Worm (Caenorhabditis elegans) whole organism, L3 larva: Measurements from ENCODE around the gene C45G7.13.

Source experiments
- nhr-12 ChIP-seq: fragments of 150-350 bp; optimal IDR thresholded peaks from 2 replicates; lab custom pipeline; 2014; ENCODE audit warnings: missing biosample characterization, missing genetic modification characterization
- pqm-1 ChIP-seq: fragments of 150-350 bp; optimal IDR thresholded peaks from 2 replicates; lab custom pipeline; 2017; ENCODE audit warnings: missing biosample characterization, missing genetic modification characterization, inconsistent platforms

ce11 chrIV:2393023-2393422, 58.1 kb downstream of the C45G7.13 start:
- TF ChIP-seq nhr-12 (tag; lab: Kevin White, UChicago): no peak
- no peak for TF ChIP-seq pqm-1 (tag; lab: Kevin White, UChicago)
